Fruit fly (Drosophila melanogaster): ENCODE measurements around the gene nub.

nub gene

DNA sequence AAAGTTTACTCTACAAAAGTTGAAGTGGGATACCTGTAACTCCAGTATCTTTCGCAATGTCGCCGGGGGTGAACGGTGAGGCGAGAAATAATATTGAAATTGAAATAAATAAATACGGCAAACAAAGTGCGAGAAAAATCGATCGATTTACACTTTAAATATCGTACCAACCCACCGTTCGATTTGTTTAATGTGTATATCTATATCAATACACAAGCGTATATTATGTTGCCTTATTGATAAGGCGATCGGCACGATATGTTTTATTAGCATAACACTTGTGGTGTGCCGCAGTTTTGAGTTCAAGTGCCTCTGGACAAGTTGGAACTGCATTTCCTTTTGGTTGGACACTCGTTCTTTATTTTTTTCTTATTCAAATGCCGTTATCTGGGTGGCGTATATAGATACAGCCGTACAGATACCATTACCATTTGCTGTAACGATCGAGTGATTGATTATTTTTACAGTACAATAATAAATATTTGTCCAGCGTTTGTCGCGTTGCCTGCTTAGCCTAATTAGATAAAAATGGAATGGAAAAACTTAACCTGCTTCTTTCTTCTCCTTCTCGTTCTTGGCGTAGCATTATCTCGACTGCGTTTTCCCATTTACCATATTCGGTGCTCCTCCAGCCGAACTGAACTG is 1.5 kb downstream of the nub start:
- no peak for TF ChIP-seq noc (tag; optimal IDR thresholded peaks at IDR 0.05)

DNA sequence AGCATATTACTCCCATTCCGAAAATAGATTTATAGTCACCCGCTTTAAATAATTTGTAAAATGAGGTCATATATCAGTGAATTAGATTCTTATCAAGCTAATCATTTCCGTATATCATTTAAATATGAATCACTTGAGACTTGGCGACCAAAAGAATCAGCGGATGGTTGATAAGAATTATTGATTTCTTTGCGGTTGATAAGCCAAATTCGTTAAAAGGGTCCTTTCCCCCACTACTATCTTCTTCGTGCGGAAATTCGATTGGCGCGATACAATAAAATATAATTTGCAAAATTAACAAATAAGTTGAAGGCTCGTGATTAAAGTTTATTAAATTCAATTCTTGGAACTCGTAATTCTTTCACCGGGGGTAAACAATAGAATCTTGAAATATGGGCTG is 2.5 kb downstream of the nub start:
- peak; percentile 53 for TF ChIP-seq noc (tag; optimal IDR thresholded peaks at IDR 0.05)

DNA sequence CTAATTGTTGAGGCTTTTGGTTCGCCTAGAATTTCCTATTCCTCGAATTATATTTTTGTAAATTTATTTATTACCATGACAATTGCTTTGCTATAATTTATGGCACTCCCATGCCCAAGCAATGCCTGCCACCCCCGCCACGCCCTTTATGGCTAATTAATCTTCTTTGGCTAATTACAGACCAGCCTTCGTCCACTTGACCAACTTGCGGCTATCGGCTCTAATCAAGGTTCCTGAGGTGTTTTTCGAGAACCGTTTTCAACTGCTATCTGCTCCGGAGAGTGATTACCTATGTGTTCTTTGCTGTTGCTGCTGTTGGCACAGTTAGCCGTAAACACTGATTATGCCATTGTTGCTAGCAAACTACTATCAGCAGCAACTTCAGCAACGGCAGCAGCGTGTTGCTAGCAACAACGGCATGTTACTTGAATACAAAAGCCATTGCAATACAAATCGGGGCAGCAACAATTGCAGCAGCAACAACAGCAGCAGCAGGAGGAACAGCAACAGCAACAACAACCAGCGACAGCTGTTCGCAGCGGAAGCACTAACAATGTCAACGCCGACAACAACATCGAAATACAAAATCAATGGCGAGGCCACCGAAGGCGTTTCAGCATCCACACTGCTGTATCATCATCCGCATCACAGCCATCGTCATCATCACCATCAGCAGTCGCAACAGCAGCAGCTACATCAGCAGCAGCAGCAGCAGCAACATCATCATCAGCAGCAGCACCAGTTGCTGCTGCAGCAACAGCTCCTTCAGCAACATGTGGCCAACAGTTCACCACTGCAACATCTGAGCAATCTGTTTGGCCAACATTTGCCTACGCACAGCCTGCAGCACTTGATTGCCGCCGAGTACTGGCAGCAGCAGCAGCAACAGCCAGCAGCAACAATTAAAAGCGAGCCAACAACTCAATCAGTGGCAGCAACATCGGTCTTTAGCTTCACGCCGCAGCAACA is 6.3 kb downstream of the nub start:
- TF ChIP-seq noc (tag; optimal IDR thresholded peaks at IDR 0.05) = peak; percentile 49

DNA sequence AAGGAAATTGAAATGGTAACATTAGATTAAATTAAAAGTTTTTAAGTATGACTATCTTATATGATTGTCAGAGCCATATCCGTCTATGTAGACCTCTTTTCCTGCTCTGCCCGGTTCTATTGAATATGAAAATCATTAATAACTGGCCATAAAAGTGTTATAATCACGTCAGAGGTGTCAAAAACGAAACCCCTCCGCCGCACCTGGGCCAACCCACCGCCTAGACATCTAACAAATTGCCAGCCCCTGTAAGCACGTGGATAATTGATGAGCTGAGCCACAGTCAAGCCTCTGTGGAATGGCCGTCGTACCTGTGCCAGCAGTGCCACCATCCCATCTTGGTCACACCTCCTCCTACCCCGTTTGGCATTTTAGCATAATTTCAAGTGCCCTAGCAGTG is 8.3 kb downstream of the nub start:
- no peak for TF ChIP-seq noc (tag; optimal IDR thresholded peaks at IDR 0.05)

DNA sequence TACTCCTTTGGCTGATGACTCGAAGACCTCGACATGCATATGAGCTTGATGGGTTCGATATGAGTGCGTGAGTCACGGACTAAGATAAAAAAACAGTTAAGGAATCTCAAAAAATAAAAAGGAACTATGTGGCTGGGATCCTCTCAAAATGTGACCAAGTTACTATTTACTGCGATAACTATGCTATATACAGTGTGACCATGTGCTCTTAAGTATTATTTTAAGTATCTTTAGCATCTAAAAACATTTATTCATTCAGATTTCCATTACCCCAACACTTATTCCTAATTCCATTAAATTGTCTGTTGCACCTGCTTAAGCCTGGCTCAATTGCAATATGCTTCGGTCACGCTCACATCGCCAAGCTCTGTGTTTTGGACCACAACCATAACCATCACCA is 10.6 kb downstream of the nub start:
- no peak for TF ChIP-seq noc (tag; optimal IDR thresholded peaks at IDR 0.05)

DNA sequence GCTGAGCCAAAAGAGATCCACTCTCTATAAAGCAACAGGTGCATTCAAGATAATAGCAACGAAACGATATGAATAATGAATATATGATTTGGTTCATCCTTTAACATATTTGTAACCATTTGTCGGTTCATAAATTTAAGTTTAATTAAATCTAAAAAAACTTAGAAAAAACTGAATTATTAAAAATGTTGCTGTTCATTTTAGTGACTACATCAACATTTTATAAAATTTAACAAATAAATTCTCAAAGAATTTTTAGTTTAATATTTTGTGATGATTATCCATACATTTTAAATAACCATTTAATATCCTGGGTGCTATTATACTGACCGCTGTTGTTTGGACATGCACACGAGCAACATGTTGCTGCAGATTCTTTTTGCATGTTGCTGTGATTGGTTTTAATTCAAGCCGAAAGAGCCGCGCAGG is 14.8 kb downstream of the nub start:
- TF ChIP-seq noc (tag; optimal IDR thresholded peaks at IDR 0.05) = no peak

DNA sequence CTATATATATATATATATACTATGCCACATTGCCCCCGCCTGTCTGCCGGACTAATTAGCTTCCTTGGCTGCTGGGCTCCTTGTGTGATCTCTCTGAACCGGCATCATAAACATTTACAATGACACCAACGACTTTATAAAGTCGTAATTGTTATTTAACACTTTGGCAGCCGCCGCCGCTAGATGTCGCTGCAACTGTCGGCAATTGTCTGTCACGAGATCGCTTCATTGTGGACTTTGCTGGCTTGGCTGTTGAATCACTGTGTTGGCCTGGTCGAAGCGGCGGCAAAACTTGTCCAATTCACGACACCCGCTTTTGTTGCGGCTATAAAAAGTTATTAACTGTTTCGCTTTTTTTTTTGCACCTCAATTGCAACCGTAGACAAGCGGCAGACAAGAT is 15.4 kb downstream of the nub start:
- no peak for TF ChIP-seq noc (tag; optimal IDR thresholded peaks at IDR 0.05)

DNA sequence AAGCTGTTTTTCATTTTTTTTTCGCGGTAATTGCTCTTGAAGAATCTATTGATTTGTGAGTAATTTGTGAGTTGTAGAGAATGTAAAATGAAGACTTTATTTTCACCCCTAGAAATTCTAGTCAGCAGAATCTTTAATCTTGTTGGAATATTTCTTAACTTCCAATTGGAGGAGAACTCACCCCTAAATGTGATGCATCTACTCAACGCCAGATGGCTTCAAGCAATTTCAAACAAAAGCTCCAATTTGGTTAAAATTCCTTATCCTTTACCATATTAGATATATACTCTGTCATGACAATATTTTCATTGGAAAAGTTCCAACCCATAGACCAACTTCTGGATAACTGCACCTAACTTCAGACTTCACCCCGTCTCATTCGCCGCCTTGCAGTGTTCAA is 16.0 kb downstream of the nub start:
- TF ChIP-seq noc (tag; optimal IDR thresholded peaks at IDR 0.05) = no peak

DNA sequence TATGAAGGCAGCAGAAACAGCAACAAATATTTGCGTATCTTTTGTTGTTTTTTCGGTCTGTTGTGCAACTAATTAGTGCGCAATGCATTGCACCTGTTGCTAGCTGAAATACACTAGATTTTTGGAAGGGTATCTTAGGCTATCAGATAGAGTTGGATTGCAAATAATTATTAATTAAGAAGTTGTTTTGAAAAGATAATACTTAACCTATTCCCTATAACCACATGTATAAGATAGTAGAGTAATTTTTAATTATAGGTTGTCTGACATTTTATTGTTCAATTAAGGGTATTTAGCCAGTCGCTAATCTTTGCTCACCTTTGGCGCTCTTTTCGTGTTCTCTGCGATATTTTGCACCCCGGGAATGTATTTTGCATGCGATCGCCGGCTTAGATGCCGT is 17.3 kb downstream of the nub start:
- TF ChIP-seq noc (tag; optimal IDR thresholded peaks at IDR 0.05) = no peak

DNA sequence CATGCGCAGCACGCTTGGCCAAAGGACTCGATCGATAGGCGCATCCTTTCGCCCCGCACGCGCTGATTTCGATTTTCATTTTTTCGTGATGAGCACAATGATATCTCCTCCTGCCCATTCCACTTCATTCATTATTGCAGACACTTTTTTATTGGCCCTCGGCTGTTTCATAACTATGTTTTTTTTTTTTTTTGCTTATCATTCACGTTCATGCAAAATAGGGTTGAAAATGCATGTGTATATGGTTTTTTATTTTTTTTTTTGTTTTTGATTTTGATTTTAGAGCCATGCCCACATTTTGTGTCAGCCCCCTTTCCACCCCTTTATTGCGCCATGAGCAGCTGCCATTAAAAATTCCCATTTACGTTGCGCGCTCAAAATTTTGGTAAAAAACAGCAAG is 21.4 kb downstream of the nub start:
- no peak for TF ChIP-seq noc (tag; optimal IDR thresholded peaks at IDR 0.05)

DNA sequence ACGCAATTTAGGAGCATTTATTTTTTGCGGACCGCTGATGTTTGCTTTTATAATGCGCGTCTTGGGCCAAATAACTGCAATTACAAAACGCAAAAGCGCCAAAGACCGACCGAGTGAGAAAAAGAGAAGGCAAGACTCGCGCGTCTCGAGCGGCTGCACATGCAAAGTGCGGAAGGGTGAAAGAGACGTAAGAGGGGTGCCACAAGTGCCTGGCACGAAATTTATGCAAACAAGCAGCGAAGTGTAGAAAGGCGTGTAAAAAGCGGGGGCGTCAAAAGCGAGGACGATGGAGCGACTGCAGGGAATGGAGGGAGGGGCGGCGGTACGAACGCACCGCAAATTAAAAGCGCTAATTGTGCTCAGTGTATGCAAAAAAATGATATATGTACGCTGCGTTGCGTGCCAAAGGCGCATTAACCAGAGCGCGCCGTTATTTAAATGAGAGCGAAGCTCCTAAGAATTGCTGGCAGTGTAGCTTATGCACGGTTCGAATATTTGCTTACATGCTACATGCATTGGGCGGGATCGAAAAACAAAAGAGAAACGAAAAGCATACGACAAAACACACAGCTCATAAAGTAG is 22.5 kb downstream of the nub start:
- TF ChIP-seq noc (tag; optimal IDR thresholded peaks at IDR 0.05) = no peak

DNA sequence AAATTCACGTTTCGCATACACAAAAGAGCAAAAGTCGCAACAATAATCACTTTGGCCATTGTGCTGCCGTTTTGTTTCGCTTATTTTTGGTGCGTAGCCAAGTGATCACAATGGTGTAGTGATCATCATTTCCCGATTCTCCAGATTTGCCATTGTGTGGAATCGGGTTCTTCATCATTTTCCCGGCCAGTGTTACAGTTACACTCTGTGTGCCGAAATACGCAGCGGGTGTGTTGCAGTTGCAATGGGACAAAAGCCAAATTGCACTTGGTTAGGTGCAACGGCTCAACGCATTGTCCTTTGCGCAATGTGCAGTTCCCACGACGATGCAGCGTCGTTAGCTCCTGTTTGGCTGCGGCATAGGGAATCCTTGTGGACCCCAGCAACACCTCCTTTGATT is 24.3 kb downstream of the nub start:
- TF ChIP-seq noc (tag; optimal IDR thresholded peaks at IDR 0.05) = no peak

DNA sequence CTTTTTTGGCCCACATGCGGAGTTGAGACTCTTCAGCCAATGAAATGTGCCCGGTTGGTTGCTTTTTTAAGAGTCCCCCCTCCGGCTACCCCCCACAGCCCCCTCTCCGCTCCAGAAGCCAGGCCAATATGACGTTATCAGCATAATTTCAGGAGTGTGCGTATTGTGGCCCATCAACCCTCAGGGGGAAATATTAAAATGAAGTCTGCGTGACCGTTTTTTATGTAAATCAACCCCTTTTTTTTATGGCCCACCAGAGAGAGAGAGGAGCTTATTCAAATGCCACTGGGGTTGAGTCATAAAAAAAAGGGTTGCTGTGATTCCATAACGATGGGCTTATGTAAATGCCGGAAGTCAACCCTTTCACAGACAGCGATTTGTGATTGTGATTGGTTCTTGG is 25.6 kb downstream of the nub start:
- TF ChIP-seq noc (tag; optimal IDR thresholded peaks at IDR 0.05) = no peak

DNA sequence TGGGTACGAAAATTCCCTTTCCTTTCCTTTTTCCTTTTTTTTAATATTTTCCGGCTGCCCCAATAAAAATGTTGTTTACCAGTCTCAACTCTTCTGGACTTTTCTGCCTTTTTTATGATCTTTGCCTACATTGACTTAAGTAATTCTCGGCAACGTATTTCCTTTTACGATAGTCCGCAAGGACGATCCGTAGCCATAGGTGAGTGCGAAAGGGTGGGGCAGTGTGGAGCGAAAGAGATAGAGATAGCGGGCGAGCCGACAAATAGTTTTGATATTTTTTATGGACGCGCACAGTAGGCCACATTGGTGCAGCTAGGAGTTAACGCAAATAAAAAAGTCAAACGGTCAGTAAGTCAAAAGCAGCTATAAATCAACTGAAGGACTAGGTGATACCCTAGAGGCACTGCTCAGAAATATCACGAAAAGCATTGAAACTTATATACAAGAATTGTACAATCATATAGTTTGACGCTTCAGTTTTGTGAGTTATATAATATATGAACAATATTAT is 28.6 kb downstream of the nub start:
- no peak for TF ChIP-seq noc (tag; optimal IDR thresholded peaks at IDR 0.05)

DNA sequence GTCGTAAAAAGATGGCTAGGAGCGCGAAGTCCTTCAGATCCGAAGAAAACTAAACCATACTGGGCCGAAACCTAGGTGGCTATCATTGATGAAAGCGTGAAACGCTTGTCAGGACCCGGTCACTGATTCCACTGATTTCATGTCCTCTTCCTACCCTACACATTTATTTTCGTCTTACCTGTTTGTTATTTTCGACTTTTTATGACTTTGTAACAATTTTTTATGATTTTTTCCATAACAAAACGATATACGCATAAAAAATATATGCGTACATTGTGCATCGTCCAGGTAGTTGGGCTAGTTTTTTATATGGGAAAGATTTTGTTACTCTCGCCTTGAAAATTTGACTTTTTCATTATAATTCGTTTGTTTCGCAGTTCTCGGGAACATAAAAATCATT is 29.3 kb downstream of the nub start:
- TF ChIP-seq noc (tag; optimal IDR thresholded peaks at IDR 0.05) = no peak

DNA sequence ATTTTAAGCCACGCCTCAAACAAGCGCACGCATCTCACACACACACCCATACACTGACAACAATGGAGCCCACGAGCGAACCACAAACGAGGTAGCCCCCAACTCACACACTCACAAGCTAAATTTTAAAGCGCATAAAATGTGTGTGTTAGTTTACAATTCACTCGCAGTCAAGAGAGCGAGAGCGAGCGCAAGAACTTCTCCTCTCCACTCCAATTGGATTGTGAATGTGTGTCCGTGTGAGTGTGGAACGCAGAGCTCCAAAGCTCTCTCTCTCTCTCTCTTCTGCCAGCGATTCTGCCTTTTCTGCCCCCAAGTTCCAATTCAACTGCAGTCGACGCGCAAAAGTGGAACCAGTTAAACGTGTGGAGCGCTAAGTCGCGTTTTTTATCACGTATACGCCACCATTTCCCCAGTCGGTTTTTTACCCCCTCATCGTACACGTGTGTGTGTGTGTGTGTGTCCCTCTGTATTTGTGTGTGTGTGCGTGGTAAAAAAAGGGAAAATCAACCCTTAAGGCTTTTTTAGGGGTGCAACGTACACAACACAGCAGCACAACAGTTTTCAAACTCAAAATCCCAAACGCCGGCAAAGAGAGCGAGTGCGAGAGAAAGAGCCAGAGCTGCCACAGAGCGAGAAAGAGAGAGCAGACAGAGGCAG is 30.7 kb downstream of the nub start:
- TF ChIP-seq noc (tag; optimal IDR thresholded peaks at IDR 0.05) = no peak
